Worm (Caenorhabditis elegans): ENCODE measurements around the gene F43E2.11.

DNA sequence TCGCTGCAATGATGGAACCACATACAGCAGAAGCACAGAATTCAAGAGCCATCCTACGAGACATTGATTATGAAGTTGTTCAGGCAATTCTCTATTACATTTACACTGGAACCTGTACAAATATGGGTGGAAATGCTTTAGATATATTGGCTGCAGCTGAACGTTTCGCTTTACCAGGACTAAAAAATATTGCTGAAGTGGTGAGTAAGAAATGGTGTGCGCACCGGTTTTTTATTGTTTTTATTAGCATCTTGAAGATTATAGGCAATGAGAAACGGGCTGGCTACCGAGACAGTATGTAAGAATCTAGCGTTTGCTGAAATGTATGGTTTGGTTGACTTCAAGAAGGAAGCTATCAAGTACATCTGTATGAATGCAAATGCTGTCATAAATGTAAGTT lies 26.0 kb upstream of the F43E2.11 start:
- TF ChIP-seq mcd-1 (GFP tag; IDR thresholded peaks at IDR 0.05): no peak
- TF ChIP-seq gei-17 (GFP tag; optimal IDR thresholded peaks at IDR 0.05): no peak
- TF ChIP-seq madf-8 (GFP tag; conservative IDR thresholded peaks at IDR 0.05): no peak
- no peak for TF ChIP-seq bed-2 (GFP tag; IDR thresholded peaks at IDR 0.05)
- no peak for TF ChIP-seq hmg-1.2 (GFP tag; IDR thresholded peaks at IDR 0.05)
- TF ChIP-seq fkh-3 (tag; optimal IDR thresholded peaks at IDR 0.05): no peak
- no peak for TF ChIP-seq Y56A3A.18 (GFP tag; IDR thresholded peaks at IDR 0.05)
- TF ChIP-seq pha-4 (tag; optimal IDR thresholded peaks at IDR 0.05): no peak
- no peak for TF ChIP-seq tbp1 (GFP tag; optimal IDR thresholded peaks at IDR 0.05)
- no peak for TF ChIP-seq lsy-27 (tag; optimal IDR thresholded peaks at IDR 0.05; ENCODE audit: borderline replicate concordance, insufficient read depth)
- TF ChIP-seq snpc-1.3 (tag; optimal IDR thresholded peaks at IDR 0.05; ENCODE audit: insufficient read depth): no peak
- TF ChIP-seq lsl-1 (GFP tag; optimal IDR thresholded peaks at IDR 0.05): no peak
- no peak for TF ChIP-seq lag-1 (GFP tag; IDR thresholded peaks at IDR 0.05)
- TF ChIP-seq somi-1 (GFP tag; optimal IDR thresholded peaks at IDR 0.05): no peak

All from whole organism, young adult.